Worm (Caenorhabditis elegans) whole organism, L2 larva: ENCODE measurements around the gene ani-1.

Experiments used
- aly-2 ChIP-seq: fragments of 150-350 bp; optimal IDR thresholded peaks from 2 replicates; lab custom pipeline; 2014; ENCODE audit warnings: missing biosample characterization, missing genetic modification characterization
- nhr-10 ChIP-seq: sonication (generic microtip); optimal IDR thresholded peaks from 2 replicates; lab custom pipeline; 2017; ENCODE audit warnings: missing biosample characterization, missing genetic modification characterization
- nhr-12 ChIP-seq: fragments of 150-350 bp; optimal IDR thresholded peaks from 2 replicates; lab custom pipeline; 2014; ENCODE audit warnings: missing biosample characterization, missing genetic modification characterization
- nhr-129 ChIP-seq: fragments of 150-350 bp; optimal IDR thresholded peaks from 2 replicates; lab custom pipeline; 2014; ENCODE audit warnings: missing biosample characterization, missing genetic modification characterization

- TF ChIP-seq aly-2 (tag; lab: Kevin White, UChicago) (no peak), nhr-129 (no peak), nhr-12 (tag; lab: Kevin White, UChicago) (no peak), nhr-10 (tag; lab: Kevin White, UChicago) (no peak)
Measured at ce11 chrIII:12458970-12459369, 5.8 kb upstream of the ani-1 start.
